Worm (Caenorhabditis elegans): ENCODE measurements around the gene F36H9.7.

F36H9.7 gene

ce11 chrV:1789495-1789894, 14.8 kb upstream of the F36H9.7 start:
- TF ChIP-seq unc-62 (GFP tag; optimal IDR thresholded peaks at IDR 0.05 in 1 of 2) (peak in 1 of 2 experiments; percentile 73), unc-62 (tag; optimal IDR thresholded peaks at IDR 0.05) (no peak), mdl-1 (tag; optimal IDR thresholded peaks at IDR 0.05) (peak in 1 of 2 experiments; percentile 54), nhr-28 (tag; optimal IDR thresholded peaks at IDR 0.05) (peak; percentile 54), mxl-3 (GFP tag; optimal IDR thresholded peaks at IDR 0.05) (peak; percentile 67), nhr-48 (tag; optimal IDR thresholded peaks at IDR 0.05) (peak; percentile 61), ZK337.2 (GFP tag; IDR thresholded peaks at IDR 0.05) (no peak)

- TF ChIP-seq T26A8.4 (GFP tag; IDR thresholded peaks at IDR 0.05) (no peak), snpc-1.2 (GFP tag; IDR thresholded peaks at IDR 0.05) (no peak), ceh-62 (tag; optimal IDR thresholded peaks at IDR 0.05) (no peak)
These were observed 13.4 kb upstream of the F36H9.7 start, which contains the start of gene F36H9.2 for ce11 chrV:1788157-1788556. TSS of gene F36H9.2 (plus strand) at chrV:1788457.

ce11 chrV:1781922-1782321, 7.2 kb upstream of the F36H9.7 start, which contains the start of gene F36H9.5:
TSS of gene F36H9.5 (minus strand) at chrV:1782022.
- TF ChIP-seq ceh-28 (tag; optimal IDR thresholded peaks at IDR 0.05), result no peak
- TF ChIP-seq jun-1 (tag; optimal IDR thresholded peaks at IDR 0.05), result no peak
- no peak for TF ChIP-seq hlh-11 (tag; optimal IDR thresholded peaks at IDR 0.05)
- no peak for TF ChIP-seq vab-7 (GFP tag; IDR thresholded peaks at IDR 0.05)
- no peak for TF ChIP-seq attf-4 (tag; optimal IDR thresholded peaks at IDR 0.05)
- no peak for TF ChIP-seq ceh-20 (GFP tag; IDR thresholded peaks at IDR 0.05)
- no peak for TF ChIP-seq F37D6.2 (tag; optimal IDR thresholded peaks at IDR 0.05)
- TF ChIP-seq dve-1 (tag; optimal IDR thresholded peaks at IDR 0.05; ENCODE audit: insufficient read depth), result no peak
- TF ChIP-seq daf-19 (GFP tag; conservative IDR thresholded peaks at IDR 0.05), result no peak
- no peak for TF ChIP-seq mes-2 (tag; optimal IDR thresholded peaks at IDR 0.05; ENCODE audit: poor library complexity, severe bottlenecking)
- TF ChIP-seq egl-43 (GFP tag; IDR thresholded peaks at IDR 0.05), result no peak
- TF ChIP-seq lin-1 (GFP tag; IDR thresholded peaks at IDR 0.05), result no peak
- no peak for TF ChIP-seq lir-3 (tag; optimal IDR thresholded peaks at IDR 0.05)
- no peak for TF ChIP-seq mep-1 (tag; optimal IDR thresholded peaks at IDR 0.05)
- no peak for TF ChIP-seq ceh-62 (tag; optimal IDR thresholded peaks at IDR 0.05)
- no peak for TF ChIP-seq aly-2 (tag; optimal IDR thresholded peaks at IDR 0.05)
- no peak for TF ChIP-seq php-3 (GFP tag; IDR thresholded peaks at IDR 0.05)

- TF ChIP-seq mep-1 (tag; optimal IDR thresholded peaks at IDR 0.05) (no peak), unc-62 (GFP tag; optimal IDR thresholded peaks at IDR 0.05 in 1 of 2) (peak in 1 of 2 experiments; percentile 71), unc-62 (tag; optimal IDR thresholded peaks at IDR 0.05) (no peak), nhr-76 (tag; optimal IDR thresholded peaks at IDR 0.05) (no peak), lin-29 (GFP tag; IDR thresholded peaks at IDR 0.05) (no peak)
These were observed 5.3 kb upstream of the F36H9.7 start for ce11 chrV:1779994-1780393.

DNA sequence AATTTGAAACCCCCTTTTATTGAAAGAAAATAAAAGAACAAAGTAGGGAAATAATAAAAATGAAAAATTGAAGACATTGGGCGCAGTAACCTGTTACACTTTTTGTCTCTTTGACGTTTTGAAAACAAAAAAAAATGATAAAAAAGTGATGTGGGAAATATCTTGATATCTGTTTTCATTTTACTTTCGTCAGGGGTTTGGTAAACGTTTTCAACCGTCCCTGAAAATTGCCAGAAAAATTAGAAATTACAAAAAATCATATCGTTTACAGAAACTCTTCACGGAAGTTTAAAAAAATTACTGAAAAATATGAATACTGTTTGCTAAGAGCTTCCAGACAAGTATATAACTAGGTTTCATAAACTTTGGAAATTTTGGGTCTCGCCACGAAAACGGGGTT, 4.4 kb upstream of the F36H9.7 start, which contains the start of gene F36H9.4:
F36H9.4 (minus strand) TSS at position 101 of the 400 bp plus-strand sequence.
- TF ChIP-seq F44E2.7 (GFP tag; IDR thresholded peaks at IDR 0.05), result no peak
- no peak for TF ChIP-seq unc-130 (GFP tag; optimal IDR thresholded peaks at IDR 0.05)
- no peak for TF ChIP-seq fkh-10 (GFP tag; optimal IDR thresholded peaks at IDR 0.05)
- no peak for TF ChIP-seq nhr-28 (tag; optimal IDR thresholded peaks at IDR 0.05)
- no peak for TF ChIP-seq F49E8.2 (tag; optimal IDR thresholded peaks at IDR 0.05; ENCODE audit: borderline replicate concordance)
- TF ChIP-seq dmd-8 (GFP tag; IDR thresholded peaks at IDR 0.05), result no peak
- no peak for TF ChIP-seq ceh-62 (tag; optimal IDR thresholded peaks at IDR 0.05)
- no peak for TF ChIP-seq daf-8 (GFP tag; IDR thresholded peaks at IDR 0.05)
- TF ChIP-seq fos-1 (tag; optimal IDR thresholded peaks at IDR 0.05), result no peak
- TF ChIP-seq ceh-28 (tag; optimal IDR thresholded peaks at IDR 0.05), result no peak
- TF ChIP-seq tra-1 (GFP tag; IDR thresholded peaks at IDR 0.05), result no peak
